Worm (Caenorhabditis elegans) whole organism, L4 larva: ENCODE measurements around the gene ugt-6.

ENCODE experiments used
- D1046.2 ChIP-seq: fragments of 200-800 bp; sonication (Bioruptor generic); IDR thresholded peaks from 2 replicates; pipeline ENCODE4 v1.3.6; 2022; ENCODE audit warnings: missing genetic modification characterization, missing compliant biosample characterization
- F26F4.8 ChIP-seq: fragments of 200-800 bp; sonication (Bioruptor generic); conservative IDR thresholded peaks from 2 replicates; pipeline ENCODE4 v1.3.6; 2022; ENCODE audit warnings: missing genetic modification characterization, missing compliant biosample characterization
- F49E8.2 ChIP-seq: sonication (generic microtip); optimal IDR thresholded peaks from 2 replicates; lab custom pipeline; 2016; ENCODE audit warnings: missing compliant biosample characterization, mild to moderate bottlenecking, missing genetic modification characterization, borderline replicate concordance
- Y105C5A.15 ChIP-seq: fragments of 200-800 bp; sonication (Bioruptor generic); IDR thresholded peaks from 2 replicates; pipeline ENCODE4 v1.3.6; 2022; ENCODE audit warnings: missing genetic modification characterization, missing compliant biosample characterization
- Y48G9A.11 ChIP-seq: fragments of 200-800 bp; sonication (Bioruptor generic); IDR thresholded peaks from 2 replicates; pipeline ENCODE4 v1.3.6; 2022; ENCODE audit warnings: missing genetic modification reagents, missing genetic modification characterization, missing compliant biosample characterization
- ZK337.2 ChIP-seq: fragments of 200-800 bp; sonication (Bioruptor generic); IDR thresholded peaks from 2 replicates; pipeline ENCODE4 v1.3.6; 2022; ENCODE audit warnings: missing genetic modification reagents, missing genetic modification characterization, missing compliant biosample characterization
- aly-2 ChIP-seq: sonication (generic microtip); optimal IDR thresholded peaks from 2 replicates; lab custom pipeline; 2018; ENCODE audit warnings: missing biosample characterization, missing genetic modification characterization
- arid-1 ChIP-seq: fragments of 200-800 bp; sonication (Bioruptor generic); conservative IDR thresholded peaks from 2 replicates; pipeline ENCODE4 v1.3.6; 2022; ENCODE audit warnings: missing genetic modification reagents, missing genetic modification characterization, missing compliant biosample characterization
- ceh-82 ChIP-seq: sonication (generic microtip); optimal IDR thresholded peaks from 2 replicates; lab custom pipeline; 2017; ENCODE audit warnings: missing biosample characterization, missing genetic modification characterization
- ces-1 ChIP-seq: fragments of 150-350 bp; sonication (generic microtip); optimal IDR thresholded peaks from 4 replicates; lab custom pipeline; 2014; ENCODE audit warnings: missing biosample characterization, missing genetic modification reagents, missing genetic modification characterization
- daf-12 ChIP-seq: fragments of 150-350 bp; optimal IDR thresholded peaks from 2 replicates; lab custom pipeline; 2014; ENCODE audit warnings: missing biosample characterization, missing genetic modification reagents, missing genetic modification characterization
- daf-16 ChIP-seq, 3 experiments: sonication (generic microtip); optimal IDR thresholded peaks; 2 replicates each; lab custom pipeline; 2016 to 2017; ENCODE audit warnings: missing genetic modification characterization in 3 of 3, missing genetic modification reagents in 3 of 3, mild to moderate bottlenecking in 2 of 3, missing compliant biosample characterization in 2 of 3, missing biosample characterization in 1 of 3, moderate library complexity in 1 of 3
- daf-19 ChIP-seq: fragments of 200-800 bp; sonication (Bioruptor generic); conservative IDR thresholded peaks from 2 replicates; pipeline ENCODE4 v1.3.6; 2022; ENCODE audit warnings: missing genetic modification characterization, missing compliant biosample characterization
- dmd-6 ChIP-seq: fragments of 200-800 bp; sonication (Bioruptor generic); IDR thresholded peaks from 2 replicates; pipeline ENCODE4 v1.3.6; 2022; ENCODE audit warnings: missing genetic modification reagents, missing genetic modification characterization, missing compliant biosample characterization
- dmd-9 ChIP-seq: fragments of 200-800 bp; sonication (Bioruptor generic); IDR thresholded peaks from 2 replicates; pipeline ENCODE4 v1.3.6; 2022; ENCODE audit warnings: missing genetic modification reagents, missing genetic modification characterization, missing compliant biosample characterization
- dpl-1 ChIP-seq: fragments of 150-350 bp; optimal IDR thresholded peaks from 2 replicates; lab custom pipeline; 2014; ENCODE audit warnings: missing biosample characterization, missing genetic modification reagents, missing genetic modification characterization
- duxl-1 ChIP-seq: sonication (generic microtip); optimal IDR thresholded peaks from 2 replicates; lab custom pipeline; 2016; ENCODE audit warnings: mild to moderate bottlenecking, missing genetic modification characterization, moderate library complexity, missing compliant biosample characterization; ENCODE audit not compliant: poor library complexity
- dve-1 ChIP-seq: sonication (generic microtip); optimal IDR thresholded peaks from 2 replicates; lab custom pipeline; 2017; ENCODE audit warnings: antibody characterized with exemption, mild to moderate bottlenecking, missing genetic modification characterization, missing compliant biosample characterization; ENCODE audit not compliant: insufficient read depth
- egl-27 ChIP-seq: sonication (generic microtip); optimal IDR thresholded peaks from 3 replicates; lab custom pipeline; 2017; ENCODE audit warnings: missing biosample characterization, missing genetic modification reagents, missing genetic modification characterization
- fos-1 ChIP-seq: fragments of 150-350 bp; optimal IDR thresholded peaks from 2 replicates; lab custom pipeline; 2014; ENCODE audit warnings: missing biosample characterization, missing genetic modification characterization
- hif-1 ChIP-seq, 2 experiments: sonication (generic microtip); optimal IDR thresholded peaks; 2 replicates each; lab custom pipeline; 2016 to 2017; ENCODE audit warnings: missing compliant biosample characterization in 2 of 2, missing genetic modification characterization in 2 of 2, missing genetic modification reagents in 2 of 2, missing genotype in 2 of 2, mild to moderate bottlenecking in 1 of 2
- hmg-1.1 ChIP-seq: fragments of 200-800 bp; sonication (Bioruptor generic); IDR thresholded peaks from 2 replicates; pipeline ENCODE4 v1.3.6; 2022; ENCODE audit warnings: missing genetic modification reagents, missing genetic modification characterization, missing compliant biosample characterization
- lin-13 ChIP-seq: fragments of 150-350 bp; optimal IDR thresholded peaks from 2 replicates; lab custom pipeline; 2014; ENCODE audit warnings: missing biosample characterization, missing genetic modification reagents, missing genetic modification characterization
- lin-15B ChIP-seq: fragments of 150-350 bp; sonication (generic microtip); optimal IDR thresholded peaks from 3 replicates; lab custom pipeline; 2014; ENCODE audit warnings: missing biosample characterization, missing genetic modification characterization
- lin-38 ChIP-seq: fragments of 200-800 bp; sonication (Bioruptor generic); IDR thresholded peaks from 2 replicates; pipeline ENCODE4 v1.3.6; 2022; ENCODE audit warnings: missing genetic modification reagents, missing genetic modification characterization, missing compliant biosample characterization
- lir-3 ChIP-seq: sonication (generic microtip); optimal IDR thresholded peaks from 2 replicates; lab custom pipeline; 2016; ENCODE audit warnings: mild to moderate bottlenecking, missing genetic modification characterization, missing compliant biosample characterization
- madf-5 ChIP-seq, 2 experiments: fragments of 200-800 bp; sonication (Bioruptor generic); IDR thresholded peaks; 2 replicates each; pipeline ENCODE4 v1.3.6; 2022; ENCODE audit warnings: missing compliant biosample characterization in 2 of 2, missing genetic modification characterization in 2 of 2
- mdl-1 ChIP-seq, 2 experiments: fragments of 150-350 bp in 1 of 2; sonication (generic microtip) in 1 of 2; optimal IDR thresholded peaks; 2 replicates each; lab custom pipeline; 2014 to 2017; ENCODE audit warnings: missing biosample characterization in 2 of 2, missing genetic modification characterization in 2 of 2
- mep-1 ChIP-seq: fragments of 150-350 bp; sonication (generic microtip); optimal IDR thresholded peaks from 3 replicates; lab custom pipeline; 2014; ENCODE audit warnings: missing biosample characterization, missing genetic modification characterization
- mes-2 ChIP-seq: sonication (generic microtip); optimal IDR thresholded peaks from 2 replicates; lab custom pipeline; 2016; ENCODE audit warnings: missing genotype, mild to moderate bottlenecking, missing genetic modification characterization, missing compliant biosample characterization; ENCODE audit not compliant: poor library complexity, severe bottlenecking
- nhr-25 ChIP-seq: sonication (generic microtip); optimal IDR thresholded peaks from 2 replicates; lab custom pipeline; 2017; ENCODE audit warnings: missing genetic modification characterization, mild to moderate bottlenecking, missing compliant biosample characterization, antibody characterized with exemption, moderate library complexity, borderline replicate concordance; ENCODE audit not compliant: insufficient read depth
- nhr-28 ChIP-seq: fragments of 150-350 bp; optimal IDR thresholded peaks from 2 replicates; lab custom pipeline; 2014; ENCODE audit warnings: missing biosample characterization, missing genetic modification characterization
- nhr-42 ChIP-seq: fragments of 200-800 bp; sonication (Bioruptor generic); IDR thresholded peaks from 2 replicates; pipeline ENCODE4 v1.3.6; 2022; ENCODE audit warnings: missing genetic modification characterization, missing compliant biosample characterization
- nhr-77 ChIP-seq: fragments of 150-350 bp; optimal IDR thresholded peaks from 2 replicates; lab custom pipeline; 2014; ENCODE audit warnings: missing biosample characterization, missing genetic modification characterization
- pha-4 ChIP-seq, 2 experiments: fragments of 150-350 bp in 1 of 2; fragments of 200-800 bp in 1 of 2; sonication (Bioruptor generic) in 1 of 2; IDR thresholded peaks in 1 of 2; optimal IDR thresholded peaks in 1 of 2; 2 replicates each; pipeline versions ENCODE4 v1.3.6 to Lab custom; 2014 to 2022; ENCODE audit warnings: missing genetic modification characterization in 2 of 2, missing genetic modification reagents in 2 of 2, missing biosample characterization in 1 of 2, missing compliant biosample characterization in 1 of 2
- php-3 ChIP-seq: fragments of 200-800 bp; sonication (Bioruptor generic); IDR thresholded peaks from 2 replicates; pipeline ENCODE4 v1.3.6; 2022; ENCODE audit warnings: missing genetic modification reagents, missing genetic modification characterization, missing compliant biosample characterization
- pqm-1 ChIP-seq: sonication (generic microtip); optimal IDR thresholded peaks from 2 replicates; lab custom pipeline; 2017; ENCODE audit warnings: missing biosample characterization, missing genetic modification characterization
- sdz-12 ChIP-seq: fragments of 200-800 bp; sonication (Bioruptor generic); optimal IDR thresholded peaks from 2 replicates; lab custom pipeline; 2018; ENCODE audit warnings: mild to moderate bottlenecking, missing genetic modification characterization, missing compliant biosample characterization
- set-16 ChIP-seq: fragments of 200-800 bp; sonication (Bioruptor generic); IDR thresholded peaks from 2 replicates; pipeline ENCODE4 v1.3.6; 2022; ENCODE audit warnings: missing genetic modification reagents, missing genetic modification characterization, missing compliant biosample characterization
- spr-3 ChIP-seq: fragments of 200-800 bp; sonication (Bioruptor generic); optimal IDR thresholded peaks from 2 replicates; lab custom pipeline; 2018; ENCODE audit warnings: mild to moderate bottlenecking, missing genetic modification characterization, missing compliant biosample characterization
- tra-1 ChIP-seq: fragments of 200-800 bp; sonication (Bioruptor generic); IDR thresholded peaks from 2 replicates; pipeline ENCODE4 v1.3.6; 2022; ENCODE audit warnings: missing genetic modification reagents, missing genetic modification characterization, missing compliant biosample characterization
- vab-7 ChIP-seq: fragments of 200-800 bp; sonication (Bioruptor generic); IDR thresholded peaks from 2 replicates; pipeline ENCODE4 v1.3.6; 2022; ENCODE audit warnings: missing genetic modification reagents, missing genetic modification characterization, missing compliant biosample characterization
- zfp-3 ChIP-seq: fragments of 200-800 bp; sonication (Bioruptor generic); conservative IDR thresholded peaks from 2 replicates; pipeline ENCODE4 v1.3.6; 2022; ENCODE audit warnings: missing genetic modification reagents, missing genetic modification characterization, missing compliant biosample characterization

The ugt-6 gene

DNA sequence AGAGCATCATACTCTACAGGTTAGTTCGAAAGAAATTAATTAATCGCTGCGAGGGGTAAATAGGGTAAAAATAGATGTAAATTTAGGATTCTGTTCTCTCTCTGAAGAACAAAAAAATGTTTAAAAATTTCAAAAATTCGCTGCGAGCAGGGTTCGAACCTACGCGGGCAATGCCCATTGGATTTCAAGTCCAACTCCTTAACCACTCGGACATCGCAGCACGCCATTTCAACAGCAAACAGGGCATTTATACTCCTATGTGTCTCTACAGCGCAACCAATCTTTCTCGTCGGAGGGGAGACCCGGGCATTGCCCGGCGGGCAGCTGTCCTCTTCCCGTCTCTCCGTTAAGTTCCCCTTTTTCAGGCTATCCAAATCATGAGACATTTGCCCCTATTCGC lies 17.8 kb downstream of the ugt-6 start (continued):
- TF ChIP-seq mes-2 (tag; lab: Kevin White, UChicago): no peak
- TF ChIP-seq F26F4.8: peak; percentile 75; the same call in 1 of the 2 replicates
- no peak for TF ChIP-seq egl-27 (tag; lab: Kevin White, UChicago)
- TF ChIP-seq lin-15B (tag; lab: Kevin White, UChicago): no peak
- TF ChIP-seq ZK337.2 (GFP tag; lab: Robert Waterston, UW): no peak
- TF ChIP-seq vab-7 (GFP tag; lab: Robert Waterston, UW): no peak
- TF ChIP-seq lin-38 (GFP tag; lab: Robert Waterston, UW): no peak
- no peak for TF ChIP-seq daf-12
- peak; percentile 85 for TF ChIP-seq Y48G9A.11
- no peak for TF ChIP-seq nhr-42
- no peak for TF ChIP-seq mep-1
- TF ChIP-seq fos-1 (tag; lab: Kevin White, UChicago): no peak
- peak in 1 of 2 experiments; percentile 43 for TF ChIP-seq hif-1 (tag; optimal IDR thresholded peaks at IDR 0.05; lab: Kevin White, UChicago)
- peak; percentile 87 for TF ChIP-seq D1046.2 (GFP tag; lab: Robert Waterston, UW)
- TF ChIP-seq ceh-82: no peak
- TF ChIP-seq F49E8.2 (tag; lab: Kevin White, UChicago): no peak
- TF ChIP-seq daf-16 (GFP tag; optimal IDR thresholded peaks at IDR 0.05; lab: Kevin White, UChicago): peak; percentile 22 to 62
- no peak for TF ChIP-seq daf-16 (tag; optimal IDR thresholded peaks at IDR 0.05; lab: Kevin White, UChicago)
- peak; percentile 21 for TF ChIP-seq nhr-28 (tag; lab: Kevin White, UChicago)
- TF ChIP-seq tra-1 (GFP tag; lab: Robert Waterston, UW): peak; percentile 84
- TF ChIP-seq madf-5 (GFP tag; IDR thresholded peaks at IDR 0.05; lab: Robert Waterston, UW): peak in 1 of 2 experiments; percentile 92; a peak in 2 of 4 replicates
- no peak for TF ChIP-seq lin-13 (GFP tag; lab: Kevin White, UChicago)
- TF ChIP-seq set-16 (GFP tag; lab: Robert Waterston, UW): no peak
- peak; percentile 72 for TF ChIP-seq spr-3 (GFP tag; lab: Kevin White, UChicago)
- peak; percentile 18 for TF ChIP-seq dpl-1 (GFP tag; lab: Kevin White, UChicago)
- TF ChIP-seq Y105C5A.15 (GFP tag; lab: Robert Waterston, UW): peak; percentile 92
- TF ChIP-seq ces-1: no peak
- TF ChIP-seq duxl-1 (tag; lab: Kevin White, UChicago): peak; percentile 14
- TF ChIP-seq nhr-77: no peak
- TF ChIP-seq lir-3 (tag; lab: Kevin White, UChicago): peak; percentile 66
- peak; percentile 86 for TF ChIP-seq pha-4 (GFP tag; IDR thresholded peaks at IDR 0.05; lab: Robert Waterston, UW)
- TF ChIP-seq pha-4 (tag; optimal IDR thresholded peaks at IDR 0.05; lab: Kevin White, UChicago): no peak
- peak; percentile 74 for TF ChIP-seq dmd-6
- TF ChIP-seq dve-1 (tag; lab: Kevin White, UChicago): no peak
- TF ChIP-seq zfp-3: peak; percentile 67
- TF ChIP-seq hmg-1.1 (GFP tag; lab: Robert Waterston, UW): peak; percentile 90
- peak; percentile 78 for TF ChIP-seq dmd-9
- TF ChIP-seq arid-1 (GFP tag; lab: Robert Waterston, UW): peak; percentile 91
- TF ChIP-seq aly-2 (tag; lab: Kevin White, UChicago): no peak

DNA sequence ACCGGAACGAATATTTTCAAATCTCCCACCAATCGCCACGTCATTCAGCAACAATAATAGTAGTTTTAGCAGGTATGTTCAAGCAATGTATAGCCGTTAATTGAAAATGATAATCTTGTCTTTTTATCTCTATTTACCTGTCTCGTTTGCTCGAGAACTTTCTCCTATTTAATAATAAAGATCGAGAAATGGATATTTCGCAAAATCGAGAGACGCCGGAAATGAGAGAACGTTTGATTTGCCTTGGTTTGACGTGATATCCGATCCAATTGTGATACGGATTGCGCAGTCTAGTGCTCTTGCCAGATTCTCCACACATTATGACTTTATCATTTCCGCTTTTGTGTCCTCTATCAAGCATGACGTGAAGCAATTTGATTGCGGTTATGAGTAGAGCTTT lies 24.2 kb downstream of the ugt-6 start:
- TF ChIP-seq php-3 (no peak), vab-7 (GFP tag; lab: Robert Waterston, UW) (no peak), sdz-12 (no peak), ceh-82 (no peak), nhr-25 (tag; lab: Kevin White, UChicago) (no peak), daf-19 (no peak), pqm-1 (tag; lab: Kevin White, UChicago) (no peak), mdl-1 (tag; optimal IDR thresholded peaks at IDR 0.05; lab: Kevin White, UChicago) (no peak)
